Worm (Caenorhabditis elegans) whole organism, midembryonic: ENCODE results near the gene T05C3.6.

Experiments used
- T22C8.4 ChIP-seq: fragments of 200-800 bp; sonication (Bioruptor generic); IDR thresholded peaks from 2 replicates; pipeline ENCODE4 v1.3.6; 2022; ENCODE audit warnings: missing genetic modification characterization, missing compliant biosample characterization
- cog-1 ChIP-seq: sonication (generic microtip); optimal IDR thresholded peaks from 2 replicates; lab custom pipeline; 2016; ENCODE audit warnings: missing genetic modification characterization, missing compliant biosample characterization
- flt-1 ChIP-seq: fragments of 200-800 bp; sonication (Bioruptor generic); IDR thresholded peaks from 2 replicates; pipeline ENCODE4 v1.3.6; 2022; ENCODE audit warnings: missing genetic modification characterization, missing compliant biosample characterization
- med-1 ChIP-seq: sonication (generic microtip); optimal IDR thresholded peaks from 2 replicates; lab custom pipeline; 2017; ENCODE audit warnings: missing genetic modification characterization, mild to moderate bottlenecking, missing compliant biosample characterization, antibody characterized with exemption, missing genetic modification reagents; ENCODE audit not compliant: insufficient read depth
- ztf-29 ChIP-seq: fragments of 200-800 bp; sonication (Bioruptor generic); IDR thresholded peaks from 2 replicates; pipeline ENCODE4 v1.3.6; 2022; ENCODE audit warnings: missing genetic modification reagents, missing genetic modification characterization, missing compliant biosample characterization

DNA sequence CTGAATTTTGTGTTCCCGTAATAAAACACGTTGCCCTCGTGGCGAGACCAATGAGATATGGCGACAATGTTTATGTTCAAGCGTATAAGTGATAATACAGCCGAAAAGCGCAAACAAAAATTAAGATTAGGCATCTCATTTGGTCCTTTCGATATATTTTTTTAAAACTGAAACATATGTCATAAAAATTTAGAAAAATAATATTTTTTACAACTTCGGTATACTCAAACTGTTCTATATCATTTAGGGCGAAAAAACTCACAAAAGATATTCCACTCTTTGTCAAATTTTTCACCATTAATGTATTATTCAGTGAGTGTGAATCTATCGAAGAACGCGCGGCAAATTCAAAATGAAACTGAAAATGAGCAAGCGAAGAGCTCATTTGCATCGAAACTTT, 48.3 kb downstream of the T05C3.6 start, which contains the start of gene cft-1:
- no peak for TF ChIP-seq ztf-29 (GFP tag; lab: Robert Waterston, UW)
- TF ChIP-seq med-1 (GFP tag; lab: Kevin White, UChicago) = no peak
- no peak for TF ChIP-seq T22C8.4 (GFP tag; lab: Robert Waterston, UW)
- TF ChIP-seq flt-1 (GFP tag; lab: Robert Waterston, UW) = no peak
- TF ChIP-seq cog-1 (tag; lab: Kevin White, UChicago) = no peak
